Worm (Caenorhabditis elegans): ENCODE results near the gene cnc-5.

cnc-5 gene

ce11 chrV:1474486-1475125, 29.4 kb downstream of the cnc-5 start, which contains the start of the genes F53E2.2 and unc-60 (continued):
- TF ChIP-seq F10B5.3 (tag; optimal IDR thresholded peaks at IDR 0.05) (no peak), ceh-44 (GFP tag; IDR thresholded peaks at IDR 0.05) (no peak), hmg-1.1 (GFP tag; IDR thresholded peaks at IDR 0.05) (peak; percentile 84), lin-38 (GFP tag; IDR thresholded peaks at IDR 0.05) (peak; percentile 48), ztf-7 (tag; optimal IDR thresholded peaks at IDR 0.05) (no peak), lin-29 (GFP tag; IDR thresholded peaks at IDR 0.05) (peak; percentile 54; the same call in 1 of the 2 replicates), ceh-32 (tag; optimal IDR thresholded peaks at IDR 0.05; ENCODE audit: poor library complexity) (no peak), skn-1 (tag; optimal IDR thresholded peaks at IDR 0.05) (no peak), lsy-2 (tag; optimal IDR thresholded peaks at IDR 0.05) (peak; percentile 29 to 50), tag-97 (GFP tag; IDR thresholded peaks at IDR 0.05) (no peak), lin-13 (GFP tag; optimal IDR thresholded peaks at IDR 0.05) (no peak), php-3 (GFP tag; IDR thresholded peaks at IDR 0.05) (no peak), nhr-76 (tag; optimal IDR thresholded peaks at IDR 0.05) (no peak), snpc-4 (tag; optimal IDR thresholded peaks at IDR 0.05) (no peak), egl-27 (tag; optimal IDR thresholded peaks at IDR 0.05) (no peak), daf-12 (tag; optimal IDR thresholded peaks at IDR 0.05) (no peak), D1046.2 (GFP tag; IDR thresholded peaks at IDR 0.05) (no peak), sdz-12 (GFP tag; optimal IDR thresholded peaks at IDR 0.05) (no peak), aha-1 (tag) (peak; percentile 99), zag-1 (tag; optimal IDR thresholded peaks at IDR 0.05) (no peak), daf-16 (GFP tag; optimal IDR thresholded peaks at IDR 0.05) (peak; percentile 11 to 27), daf-16 (tag; optimal IDR thresholded peaks at IDR 0.05) (peak; percentile 59), lir-3 (tag; optimal IDR thresholded peaks at IDR 0.05) (no peak), nhr-25 (tag; optimal IDR thresholded peaks at IDR 0.05; ENCODE audit: borderline replicate concordance, insufficient read depth) (no peak), dve-1 (tag; optimal IDR thresholded peaks at IDR 0.05; ENCODE audit: insufficient read depth) (peak; percentile 45), zfp-2 (tag; optimal IDR thresholded peaks at IDR 0.05) (no peak), jun-1 (tag; optimal IDR thresholded peaks at IDR 0.05) (no peak), ceh-62 (tag; optimal IDR thresholded peaks at IDR 0.05) (no peak), Y105C5A.15 (GFP tag; IDR thresholded peaks at IDR 0.05) (no peak), saeg-2 (GFP tag; IDR thresholded peaks at IDR 0.05) (no peak), fkh-10 (GFP tag; optimal IDR thresholded peaks at IDR 0.05) (no peak), snpc-1.2 (GFP tag; IDR thresholded peaks at IDR 0.05) (0 out of 2 replicates have a peak, but pooled peaks have one; percentile 13), madf-9 (GFP tag; conservative IDR thresholded peaks at IDR 0.05) (no peak; the same call in 1 of the 2 replicates)

ce11 chrV:1476284-1476792, 31.2 kb downstream of the cnc-5 start:
- TF ChIP-seq unc-130 (GFP tag; optimal IDR thresholded peaks at IDR 0.05): no peak
- TF ChIP-seq arid-1 (GFP tag; conservative IDR thresholded peaks at IDR 0.05): peak; percentile 36; the same call in 1 of the 2 replicates
- peak; percentile 1 for TF ChIP-seq mep-1 (tag; optimal IDR thresholded peaks at IDR 0.05)
- TF ChIP-seq Y105C5A.15 (GFP tag; IDR thresholded peaks at IDR 0.05): 0 out of 2 replicates have a peak, but pooled peaks have one; percentile 16
- peak; percentile 47; the same call in 1 of the 2 replicates for TF ChIP-seq lin-38 (GFP tag; IDR thresholded peaks at IDR 0.05)
- no peak for TF ChIP-seq cey-2 (tag; optimal IDR thresholded peaks at IDR 0.05; ENCODE audit: borderline replicate concordance, insufficient read depth)
- TF ChIP-seq zfp-3 (GFP tag; conservative IDR thresholded peaks at IDR 0.05): no peak
- TF ChIP-seq dmd-9 (GFP tag; IDR thresholded peaks at IDR 0.05): no peak

All from whole organism, L4 larva.